Worm (Caenorhabditis elegans): ENCODE results near the gene txt-2.

ce11 chrV:201300-201699 is 39.0 kb downstream of the txt-2 start, which contains the start of gene trpp-1:
- TF ChIP-seq tbx-37 (GFP tag; conservative IDR thresholded peaks at IDR 0.05): no peak
- TF ChIP-seq B0310.2 (tag; optimal IDR thresholded peaks at IDR 0.05): no peak
- TF ChIP-seq hmg-4 (GFP tag; optimal IDR thresholded peaks at IDR 0.05): no peak
- no peak for TF ChIP-seq ama-1 (optimal IDR thresholded peaks at IDR 0.05)
- no peak for TF ChIP-seq tbx-11 (GFP tag; IDR thresholded peaks at IDR 0.05)
- no peak for TF ChIP-seq ceh-36 (tag; optimal IDR thresholded peaks at IDR 0.05)
- TF ChIP-seq hnd-1 (tag; optimal IDR thresholded peaks at IDR 0.05): no peak
- TF ChIP-seq pes-1 (GFP tag; IDR thresholded peaks at IDR 0.05): no peak
- no peak for TF ChIP-seq sea-1 (GFP tag; conservative IDR thresholded peaks at IDR 0.05)
